Worm (Caenorhabditis elegans) whole organism, L4 larva: Measurements from ENCODE around the gene nhr-175.
A peak's percentile ranks its signal among the peaks of the same experiment; 100 is the strongest.

Experiments used
- D1046.2 ChIP-seq: fragments of 200-800 bp; sonication (Bioruptor generic); IDR thresholded peaks from 2 replicates; pipeline ENCODE4 v1.3.6; 2022; ENCODE audit warnings: missing genetic modification characterization, missing compliant biosample characterization
- F26F4.8 ChIP-seq: fragments of 200-800 bp; sonication (Bioruptor generic); conservative IDR thresholded peaks from 2 replicates; pipeline ENCODE4 v1.3.6; 2022; ENCODE audit warnings: missing genetic modification characterization, missing compliant biosample characterization
- F37D6.2 ChIP-seq: sonication (generic microtip); optimal IDR thresholded peaks from 2 replicates; lab custom pipeline; 2016; ENCODE audit warnings: mild to moderate bottlenecking, missing genetic modification characterization, missing compliant biosample characterization
- F44E2.7 ChIP-seq: fragments of 200-800 bp; sonication (Bioruptor generic); IDR thresholded peaks from 2 replicates; pipeline ENCODE4 v2.1.2; 2022; ENCODE audit warnings: missing genetic modification characterization, missing compliant biosample characterization
- T20F7.1 ChIP-seq: fragments of 200-800 bp; sonication (Bioruptor generic); optimal IDR thresholded peaks from 2 replicates; lab custom pipeline; 2018; ENCODE audit warnings: mild to moderate bottlenecking, missing genetic modification characterization, missing compliant biosample characterization
- Y75B8A.6 ChIP-seq: fragments of 200-800 bp; sonication (Bioruptor generic); IDR thresholded peaks from 2 replicates; pipeline ENCODE4 v1.3.6; 2022; ENCODE audit warnings: missing genetic modification reagents, missing genetic modification characterization, missing compliant biosample characterization
- ZK546.5 ChIP-seq, 2 experiments: sonication (generic microtip); optimal IDR thresholded peaks; 2 replicates each; lab custom pipeline; 2017; ENCODE audit warnings: missing biosample characterization in 2 of 2, missing genetic modification characterization in 2 of 2
- aha-1 ChIP-seq: fragments of 150-350 bp; peaks from one replicate; lab custom pipeline; 2014; ENCODE audit warnings: missing biosample characterization, missing genetic modification characterization
- ama-1 ChIP-seq: fragments of 150-350 bp; optimal IDR thresholded peaks from 2 replicates; lab custom pipeline; 2014; ENCODE audit warnings: inconsistent platforms, mixed read lengths
- arid-1 ChIP-seq: fragments of 200-800 bp; sonication (Bioruptor generic); conservative IDR thresholded peaks from 2 replicates; pipeline ENCODE4 v1.3.6; 2022; ENCODE audit warnings: missing genetic modification reagents, missing genetic modification characterization, missing compliant biosample characterization
- ceh-32 ChIP-seq: sonication (generic microtip); optimal IDR thresholded peaks from 2 replicates; lab custom pipeline; 2016; ENCODE audit warnings: mild to moderate bottlenecking, missing genetic modification characterization, missing compliant biosample characterization; ENCODE audit not compliant: poor library complexity
- ceh-82 ChIP-seq: sonication (generic microtip); optimal IDR thresholded peaks from 2 replicates; lab custom pipeline; 2017; ENCODE audit warnings: missing biosample characterization, missing genetic modification characterization
- ces-1 ChIP-seq: fragments of 150-350 bp; sonication (generic microtip); optimal IDR thresholded peaks from 4 replicates; lab custom pipeline; 2014; ENCODE audit warnings: missing biosample characterization, missing genetic modification reagents, missing genetic modification characterization
- cey-2 ChIP-seq: sonication (generic microtip); optimal IDR thresholded peaks from 3 replicates; lab custom pipeline; 2017; ENCODE audit warnings: missing genetic modification characterization, mild to moderate bottlenecking, missing compliant biosample characterization, antibody characterized with exemption, borderline replicate concordance; ENCODE audit not compliant: insufficient read depth
- daf-16 ChIP-seq, 3 experiments: sonication (generic microtip); optimal IDR thresholded peaks; 2 replicates each; lab custom pipeline; 2016 to 2017; ENCODE audit warnings: missing genetic modification characterization in 3 of 3, missing genetic modification reagents in 3 of 3, mild to moderate bottlenecking in 2 of 3, missing compliant biosample characterization in 2 of 3, missing biosample characterization in 1 of 3, moderate library complexity in 1 of 3
- daf-8 ChIP-seq: fragments of 200-800 bp; sonication (Bioruptor generic); IDR thresholded peaks from 2 replicates; pipeline ENCODE4 v1.3.6; 2022; ENCODE audit warnings: missing genetic modification characterization, missing compliant biosample characterization
- dmd-9 ChIP-seq: fragments of 200-800 bp; sonication (Bioruptor generic); IDR thresholded peaks from 2 replicates; pipeline ENCODE4 v1.3.6; 2022; ENCODE audit warnings: missing genetic modification reagents, missing genetic modification characterization, missing compliant biosample characterization
- dpl-1 ChIP-seq: fragments of 150-350 bp; optimal IDR thresholded peaks from 2 replicates; lab custom pipeline; 2014; ENCODE audit warnings: missing biosample characterization, missing genetic modification reagents, missing genetic modification characterization
- dve-1 ChIP-seq: sonication (generic microtip); optimal IDR thresholded peaks from 2 replicates; lab custom pipeline; 2017; ENCODE audit warnings: antibody characterized with exemption, mild to moderate bottlenecking, missing genetic modification characterization, missing compliant biosample characterization; ENCODE audit not compliant: insufficient read depth
- egl-27 ChIP-seq: sonication (generic microtip); optimal IDR thresholded peaks from 3 replicates; lab custom pipeline; 2017; ENCODE audit warnings: missing biosample characterization, missing genetic modification reagents, missing genetic modification characterization
- egl-43 ChIP-seq: fragments of 200-800 bp; sonication (Bioruptor generic); IDR thresholded peaks from 2 replicates; pipeline ENCODE4 v1.3.6; 2022; ENCODE audit warnings: missing genetic modification reagents, missing genetic modification characterization, missing compliant biosample characterization
- fkh-10 ChIP-seq: fragments of 150-350 bp; optimal IDR thresholded peaks from 2 replicates; lab custom pipeline; 2014; ENCODE audit warnings: missing biosample characterization, missing genetic modification reagents, missing genetic modification characterization
- hif-1 ChIP-seq, 2 experiments: sonication (generic microtip); optimal IDR thresholded peaks; 2 replicates each; lab custom pipeline; 2016 to 2017; ENCODE audit warnings: missing compliant biosample characterization in 2 of 2, missing genetic modification characterization in 2 of 2, missing genetic modification reagents in 2 of 2, missing genotype in 2 of 2, mild to moderate bottlenecking in 1 of 2
- hlh-11 ChIP-seq: fragments of 200-800 bp; sonication (Bioruptor generic); optimal IDR thresholded peaks from 2 replicates; lab custom pipeline; 2018; ENCODE audit warnings: mild to moderate bottlenecking, missing genetic modification characterization, missing compliant biosample characterization
- hlh-30 ChIP-seq: sonication (generic microtip); optimal IDR thresholded peaks from 2 replicates; lab custom pipeline; 2017; ENCODE audit warnings: antibody characterized with exemption, mild to moderate bottlenecking, missing genetic modification characterization, missing compliant biosample characterization; ENCODE audit not compliant: insufficient read depth
- lim-7 ChIP-seq: fragments of 200-800 bp; sonication (Bioruptor generic); IDR thresholded peaks from 2 replicates; pipeline ENCODE4 v1.3.6; 2022; ENCODE audit warnings: missing genetic modification characterization, missing compliant biosample characterization
- lin-39 ChIP-seq: fragments of 150-350 bp; optimal IDR thresholded peaks from 2 replicates; lab custom pipeline; 2014; ENCODE audit warnings: missing biosample characterization, missing genetic modification reagents, missing genetic modification characterization
- lsy-2 ChIP-seq, 2 experiments: fragments of 150-350 bp in 1 of 2; sonication (generic microtip) in 1 of 2; optimal IDR thresholded peaks; 2 replicates each; lab custom pipeline; 2014 to 2017; ENCODE audit warnings: missing biosample characterization in 2 of 2, missing genetic modification characterization in 2 of 2
- madf-9 ChIP-seq: fragments of 200-800 bp; sonication (Bioruptor generic); conservative IDR thresholded peaks from 2 replicates; pipeline ENCODE4 v1.3.6; 2022; ENCODE audit warnings: missing genetic modification reagents, missing genetic modification characterization, missing compliant biosample characterization
- mep-1 ChIP-seq: fragments of 150-350 bp; sonication (generic microtip); optimal IDR thresholded peaks from 3 replicates; lab custom pipeline; 2014; ENCODE audit warnings: missing biosample characterization, missing genetic modification characterization
- mxl-2 ChIP-seq: fragments of 200-800 bp; sonication (Bioruptor generic); conservative IDR thresholded peaks from 2 replicates; pipeline ENCODE4 v1.3.6; 2022; ENCODE audit warnings: missing genetic modification reagents, missing genetic modification characterization, missing compliant biosample characterization
- nhr-10 ChIP-seq: fragments of 150-350 bp; optimal IDR thresholded peaks from 2 replicates; lab custom pipeline; 2014; ENCODE audit warnings: missing biosample characterization, missing genetic modification characterization
- nhr-102 ChIP-seq: sonication (generic microtip); optimal IDR thresholded peaks from 2 replicates; lab custom pipeline; 2016; ENCODE audit warnings: mild to moderate bottlenecking, missing genetic modification characterization, moderate library complexity, missing compliant biosample characterization
- nhr-237 ChIP-seq: sonication (generic microtip); optimal IDR thresholded peaks from 2 replicates; lab custom pipeline; 2017; ENCODE audit warnings: missing biosample characterization, missing genetic modification characterization
- nhr-28 ChIP-seq: fragments of 150-350 bp; optimal IDR thresholded peaks from 2 replicates; lab custom pipeline; 2014; ENCODE audit warnings: missing biosample characterization, missing genetic modification characterization
- nhr-48 ChIP-seq: sonication (generic microtip); optimal IDR thresholded peaks from 2 replicates; lab custom pipeline; 2016; ENCODE audit warnings: mild to moderate bottlenecking, missing genetic modification characterization, missing compliant biosample characterization
- nhr-6 ChIP-seq: fragments of 150-350 bp; optimal IDR thresholded peaks from 2 replicates; lab custom pipeline; 2014; ENCODE audit warnings: missing biosample characterization, missing genetic modification characterization
- nhr-76 ChIP-seq: fragments of 150-350 bp; optimal IDR thresholded peaks from 2 replicates; lab custom pipeline; 2014; ENCODE audit warnings: missing biosample characterization, missing genetic modification characterization
- php-3 ChIP-seq: fragments of 200-800 bp; sonication (Bioruptor generic); IDR thresholded peaks from 2 replicates; pipeline ENCODE4 v1.3.6; 2022; ENCODE audit warnings: missing genetic modification reagents, missing genetic modification characterization, missing compliant biosample characterization
- pqm-1 ChIP-seq: sonication (generic microtip); optimal IDR thresholded peaks from 2 replicates; lab custom pipeline; 2017; ENCODE audit warnings: missing biosample characterization, missing genetic modification characterization
- saeg-2 ChIP-seq: fragments of 200-800 bp; sonication (Bioruptor generic); IDR thresholded peaks from 2 replicates; pipeline ENCODE4 v1.3.6; 2022; ENCODE audit warnings: missing genetic modification reagents, missing genetic modification characterization, missing compliant biosample characterization
- set-16 ChIP-seq: fragments of 200-800 bp; sonication (Bioruptor generic); IDR thresholded peaks from 2 replicates; pipeline ENCODE4 v1.3.6; 2022; ENCODE audit warnings: missing genetic modification reagents, missing genetic modification characterization, missing compliant biosample characterization
- snpc-1.2 ChIP-seq: fragments of 200-800 bp; sonication (Bioruptor generic); IDR thresholded peaks from 2 replicates; pipeline ENCODE4 v1.3.6; 2022; ENCODE audit warnings: missing genetic modification reagents, missing genetic modification characterization, missing compliant biosample characterization
- unc-39 ChIP-seq: sonication (generic microtip); optimal IDR thresholded peaks from 2 replicates; lab custom pipeline; 2017; ENCODE audit warnings: missing biosample characterization, missing genetic modification characterization
- unc-62 ChIP-seq, 3 experiments: fragments of 150-350 bp in 1 of 3; sonication (generic microtip); optimal IDR thresholded peaks in 2 of 3; peaks in 1 of 3; 1 replicate in 1 of 3; 2 replicates in 2 of 3; lab custom pipeline; 2014 to 2017; ENCODE audit warnings: missing biosample characterization in 3 of 3, missing genetic modification characterization in 3 of 3, missing genetic modification reagents in 3 of 3, missing genotype in 1 of 3
- zfp-2 ChIP-seq: sonication (generic microtip); optimal IDR thresholded peaks from 2 replicates; lab custom pipeline; 2016; ENCODE audit warnings: mild to moderate bottlenecking, missing genetic modification characterization, missing compliant biosample characterization
- zfp-3 ChIP-seq: fragments of 200-800 bp; sonication (Bioruptor generic); conservative IDR thresholded peaks from 2 replicates; pipeline ENCODE4 v1.3.6; 2022; ENCODE audit warnings: missing genetic modification reagents, missing genetic modification characterization, missing compliant biosample characterization
- ztf-11 ChIP-seq: fragments of 150-350 bp; optimal IDR thresholded peaks from 2 replicates; lab custom pipeline; 2014; ENCODE audit warnings: missing biosample characterization, missing genetic modification characterization

nhr-175 gene

DNA sequence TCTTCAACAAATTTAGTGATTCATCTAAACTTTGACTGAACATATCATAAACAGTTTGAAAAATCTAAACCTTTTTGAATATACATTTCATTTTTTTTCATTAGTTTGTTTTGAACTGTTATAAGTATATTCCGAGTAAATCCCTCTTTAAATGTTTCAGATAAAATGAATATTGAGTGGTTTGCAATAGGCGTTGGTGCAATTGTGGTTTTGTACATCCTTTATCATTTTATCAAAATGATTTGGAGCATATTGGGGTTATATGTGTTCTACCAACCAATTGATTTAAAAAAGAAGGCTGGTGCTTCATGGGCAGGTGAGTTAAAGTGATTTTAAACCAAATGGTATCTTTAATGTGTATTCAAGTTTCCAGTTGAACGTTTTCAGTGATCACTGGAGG lies 38.0 kb downstream of the nhr-175 start, which contains the start of gene stdh-3:
Gene stdh-3, plus strand, starts transcription at position 166 of the 400 bp plus-strand sequence.
- TF ChIP-seq zfp-2 (tag; lab: Kevin White, UChicago) (no peak), unc-62 (GFP tag; optimal IDR thresholded peaks at IDR 0.05 in 1 of 2; lab: Kevin White, UChicago) (peak in 1 of 2 experiments; percentile 93), unc-62 (tag; optimal IDR thresholded peaks at IDR 0.05; lab: Kevin White, UChicago) (no peak)

DNA sequence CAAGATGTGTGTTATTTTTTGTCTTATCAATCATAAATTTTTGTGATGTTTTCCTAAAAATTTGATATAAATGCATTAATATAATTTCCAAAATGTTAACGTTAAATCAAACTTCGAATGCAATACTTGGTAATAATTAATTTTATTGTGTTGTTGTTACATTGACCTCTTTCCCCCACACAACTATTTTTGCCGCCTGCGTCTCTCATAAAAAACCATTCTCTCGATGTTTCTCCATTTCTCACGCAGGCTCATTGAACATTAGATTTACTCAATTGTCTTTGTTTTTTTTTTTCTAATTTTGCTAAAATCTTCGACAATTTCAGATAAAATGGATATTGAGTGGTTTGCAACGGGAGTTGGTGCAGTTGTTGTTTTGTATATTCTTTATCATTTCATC lies 39.7 kb downstream of the nhr-175 start, which contains the start of gene stdh-1:
Gene stdh-1, plus strand, starts transcription at position 327 of the 400 bp plus-strand sequence.
- TF ChIP-seq snpc-1.2 (GFP tag; lab: Robert Waterston, UW) (no peak), mep-1 (tag; lab: Kevin White, UChicago) (no peak), ZK546.5 (tag; optimal IDR thresholded peaks at IDR 0.05; lab: Kevin White, UChicago) (no peak), unc-39 (tag; lab: Kevin White, UChicago) (no peak), php-3 (GFP tag; lab: Robert Waterston, UW) (peak; percentile 47; the same call in 1 of the 2 replicates), F26F4.8 (GFP tag; lab: Robert Waterston, UW) (no peak), dmd-9 (no peak), aha-1 (tag; lab: Kevin White, UChicago) (peak; percentile 20), lsy-2 (tag; optimal IDR thresholded peaks at IDR 0.05; lab: Kevin White, UChicago) (no peak), zfp-2 (tag; lab: Kevin White, UChicago) (no peak), egl-27 (tag; lab: Kevin White, UChicago) (no peak), fkh-10 (GFP tag; lab: Kevin White, UChicago) (no peak), dve-1 (tag; lab: Kevin White, UChicago) (peak; percentile 8), pqm-1 (tag; lab: Kevin White, UChicago) (no peak), madf-9 (GFP tag; lab: Robert Waterston, UW) (no peak), nhr-237 (tag; lab: Kevin White, UChicago) (no peak), arid-1 (GFP tag; lab: Robert Waterston, UW) (no peak), ztf-11 (tag; lab: Kevin White, UChicago) (no peak), nhr-76 (tag; lab: Kevin White, UChicago) (no peak), T20F7.1 (no peak), ceh-32 (tag; lab: Kevin White, UChicago) (no peak), cey-2 (tag; lab: Kevin White, UChicago) (no peak), nhr-48 (tag; lab: Kevin White, UChicago) (no peak), D1046.2 (GFP tag; lab: Robert Waterston, UW) (no peak), ces-1 (GFP tag; lab: Kevin White, UChicago) (no peak), F37D6.2 (no peak), lim-7 (GFP tag; lab: Robert Waterston, UW) (no peak), daf-16 (GFP tag; optimal IDR thresholded peaks at IDR 0.05; lab: Kevin White, UChicago) (no peak), daf-16 (tag; optimal IDR thresholded peaks at IDR 0.05; lab: Kevin White, UChicago) (peak; percentile 76), egl-43 (GFP tag; lab: Robert Waterston, UW) (no peak), Y75B8A.6 (GFP tag; lab: Robert Waterston, UW) (no peak), set-16 (GFP tag; lab: Robert Waterston, UW) (no peak), dpl-1 (GFP tag; lab: Kevin White, UChicago) (no peak), daf-8 (GFP tag; lab: Robert Waterston, UW) (no peak), hif-1 (tag; optimal IDR thresholded peaks at IDR 0.05; lab: Kevin White, UChicago) (peak in 1 of 2 experiments; percentile 30), nhr-6 (tag; lab: Kevin White, UChicago) (peak; percentile 9), nhr-10 (tag; lab: Kevin White, UChicago) (no peak), ama-1 (lab: Kevin White, UChicago) (no peak), nhr-28 (tag; lab: Kevin White, UChicago) (peak; percentile 24), mxl-2 (GFP tag; lab: Robert Waterston, UW) (no peak), hlh-11 (tag; lab: Kevin White, UChicago) (peak; percentile 22), nhr-102 (tag; lab: Kevin White, UChicago) (no peak), saeg-2 (GFP tag; lab: Robert Waterston, UW) (no peak), ceh-82 (no peak), lin-39 (tag; lab: Kevin White, UChicago) (no peak), zfp-3 (GFP tag; lab: Robert Waterston, UW) (no peak), hlh-30 (tag; lab: Kevin White, UChicago) (no peak), F44E2.7 (GFP tag; lab: Robert Waterston, UW) (no peak)
